Fruit fly (Drosophila melanogaster) whole organism, prepupa: ENCODE measurements around the gene CG31370.

Experiments used
- CG3032 ChIP-seq: fragments of 200-800 bp; optimal IDR thresholded peaks from 2 replicates; lab custom pipeline; 2019; ENCODE audit warnings: missing biosample characterization, mild to moderate bottlenecking, missing genetic modification characterization, moderate library complexity
- Eip75B ChIP-seq: fragments of 200-800 bp; sonication (Bioruptor generic); optimal IDR thresholded peaks from 3 replicates; lab custom pipeline; 2016; ENCODE audit warnings: missing biosample characterization, missing genetic modification characterization
- Eip78C ChIP-seq: fragments of 200-800 bp; sonication (Bioruptor generic); peaks from one replicate; lab custom pipeline; 2016; ENCODE audit warnings: missing biosample characterization, missing genetic modification characterization

dm6 chr3R:25309175-25309574 lies 6.9 kb downstream of the CG31370 start:
- TF ChIP-seq Eip75B (GFP tag; lab: Kevin White, UChicago) (no peak), Eip78C (GFP tag; lab: Kevin White, UChicago) (no peak), CG3032 (tag; lab: Kevin White, UChicago) (no peak)
